Fruit fly (Drosophila melanogaster) whole organism, pupa: Measurements from ENCODE around the gene CG45545.

Experiments
- CG10348 ChIP-seq: fragments of 200-800 bp; sonication (Bioruptor generic); IDR thresholded peaks from 2 replicates; pipeline ENCODE4 v1.3.6; 2022; ENCODE audit warnings: missing biosample characterization, missing genetic modification characterization
- CG12605 ChIP-seq: fragments of 200-800 bp; sonication (Bioruptor generic); IDR thresholded peaks from 2 replicates; pipeline ENCODE4 v1.3.6; 2022; ENCODE audit warnings: missing biosample characterization, missing genetic modification characterization
- CG13204 ChIP-seq: fragments of 200-800 bp; sonication (Bioruptor generic); optimal IDR thresholded peaks from 2 replicates; lab custom pipeline; 2018; ENCODE audit warnings: missing biosample characterization, mild to moderate bottlenecking, missing genetic modification characterization, moderate library complexity
- CG14655 ChIP-seq: fragments of 200-800 bp; sonication (Bioruptor generic); optimal IDR thresholded peaks from 3 replicates; lab custom pipeline; 2017; ENCODE audit warnings: mild to moderate bottlenecking, missing biosample characterization, missing genetic modification reagents, missing genetic modification characterization
- CG15710 ChIP-seq: fragments of 200-800 bp; sonication (Bioruptor generic); optimal IDR thresholded peaks from 2 replicates; lab custom pipeline; 2018; ENCODE audit warnings: missing biosample characterization, mild to moderate bottlenecking, missing genetic modification characterization, moderate library complexity
- CG17806 ChIP-seq: fragments of 200-800 bp; sonication (Bioruptor generic); optimal IDR thresholded peaks from 2 replicates; lab custom pipeline; 2018; ENCODE audit warnings: missing biosample characterization, mild to moderate bottlenecking, missing genetic modification characterization, moderate library complexity
- CG32121 ChIP-seq: fragments of 200-800 bp; sonication (Bioruptor generic); IDR thresholded peaks from 2 replicates; pipeline ENCODE4 v1.3.6; 2022; ENCODE audit warnings: missing biosample characterization, missing genetic modification characterization
- CG34367 ChIP-seq: fragments of 200-800 bp; sonication (Bioruptor generic); optimal IDR thresholded peaks from 2 replicates; lab custom pipeline; 2018; ENCODE audit warnings: missing biosample characterization, mild to moderate bottlenecking, missing genetic modification characterization
- CG4496 ChIP-seq: fragments of 200-800 bp; sonication (Bioruptor generic); IDR thresholded peaks from 3 replicates; pipeline ENCODE4 v1.3.6; 2022; ENCODE audit warnings: missing biosample characterization, missing genetic modification characterization
- CG8159 ChIP-seq: fragments of 200-800 bp; sonication (Bioruptor generic); optimal IDR thresholded peaks from 3 replicates; lab custom pipeline; 2018; ENCODE audit warnings: missing biosample characterization, mild to moderate bottlenecking, missing genetic modification characterization, moderate library complexity
- CG8301 ChIP-seq: fragments of 200-800 bp; sonication (Bioruptor generic); optimal IDR thresholded peaks from 2 replicates; lab custom pipeline; 2018; ENCODE audit warnings: missing biosample characterization, mild to moderate bottlenecking, missing genetic modification characterization
- CG9948 ChIP-seq: fragments of 200-800 bp; sonication (Bioruptor generic); optimal IDR thresholded peaks from 2 replicates; lab custom pipeline; 2018; ENCODE audit warnings: missing biosample characterization, mild to moderate bottlenecking, missing genetic modification characterization, moderate library complexity
- D1 ChIP-seq: fragments of 200-800 bp; sonication (Bioruptor generic); optimal IDR thresholded peaks from 2 replicates; lab custom pipeline; 2018; ENCODE audit warnings: missing biosample characterization, mild to moderate bottlenecking, missing genetic modification characterization, moderate library complexity
- EcR ChIP-seq: fragments of 200-800 bp; sonication (Bioruptor generic); optimal IDR thresholded peaks from 3 replicates; lab custom pipeline; 2019; ENCODE audit warnings: missing biosample characterization, missing genetic modification characterization, mild to moderate bottlenecking, moderate library complexity, missing genetic modification reagents
- Ets98B ChIP-seq: fragments of 200-800 bp; sonication (Bioruptor generic); IDR thresholded peaks from 2 replicates; pipeline ENCODE4 v1.3.6; 2022; ENCODE audit warnings: missing biosample characterization, missing genetic modification characterization
- Pif1A ChIP-seq: fragments of 200-800 bp; sonication (Bioruptor generic); optimal IDR thresholded peaks from 3 replicates; lab custom pipeline; 2016; ENCODE audit warnings: missing biosample characterization, missing genetic modification characterization
- Pif1B ChIP-seq: fragments of 200-800 bp; sonication (Bioruptor generic); optimal IDR thresholded peaks from 3 replicates; lab custom pipeline; 2016; ENCODE audit warnings: missing biosample characterization, missing genetic modification characterization
- Snoo ChIP-seq: fragments of 200-800 bp; sonication (Bioruptor generic); optimal IDR thresholded peaks from 3 replicates; lab custom pipeline; 2017; ENCODE audit warnings: missing biosample characterization, mild to moderate bottlenecking, missing genetic modification characterization, inconsistent platforms
- fd96Ca ChIP-seq: fragments of 200-800 bp; sonication (Bioruptor generic); IDR thresholded peaks from 3 replicates; pipeline ENCODE4 v1.3.6; 2022; ENCODE audit warnings: missing biosample characterization, missing genetic modification characterization
- gl ChIP-seq: fragments of 200-800 bp; sonication (Bioruptor generic); optimal IDR thresholded peaks from 2 replicates; lab custom pipeline; 2018; ENCODE audit warnings: missing biosample characterization, mild to moderate bottlenecking, missing genetic modification characterization
- rn ChIP-seq: fragments of 200-800 bp; sonication (Bioruptor generic); IDR thresholded peaks from 2 replicates; pipeline ENCODE4 v1.3.6; 2022; ENCODE audit warnings: missing biosample characterization, missing genetic modification characterization

CG45545 gene

dm6 chr3R:7528677-7529076, 23.1 kb upstream of the CG45545 start, which contains the start of gene alpha-Est6:
alpha-Est6 (minus strand) TSS chr3R:7528777.
- TF ChIP-seq rn (GFP tag; lab: Robert Waterston, UW) (no peak), Pif1A (no peak), CG13204 (GFP tag; lab: Kevin White, UChicago) (no peak), CG8301 (tag; lab: Kevin White, UChicago) (no peak), gl (tag; lab: Kevin White, UChicago) (no peak), CG17806 (tag; lab: Kevin White, UChicago) (no peak), CG32121 (GFP tag; lab: Robert Waterston, UW) (no peak), CG9948 (tag; lab: Kevin White, UChicago) (no peak), fd96Ca (GFP tag; lab: Robert Waterston, UW) (no peak), EcR (GFP tag; lab: Kevin White, UChicago) (no peak), CG34367 (tag; lab: Kevin White, UChicago) (no peak), CG4496 (GFP tag; lab: Robert Waterston, UW) (no peak)
- TF ChIP-seq, all 21 proteins: peak for 0

DNA sequence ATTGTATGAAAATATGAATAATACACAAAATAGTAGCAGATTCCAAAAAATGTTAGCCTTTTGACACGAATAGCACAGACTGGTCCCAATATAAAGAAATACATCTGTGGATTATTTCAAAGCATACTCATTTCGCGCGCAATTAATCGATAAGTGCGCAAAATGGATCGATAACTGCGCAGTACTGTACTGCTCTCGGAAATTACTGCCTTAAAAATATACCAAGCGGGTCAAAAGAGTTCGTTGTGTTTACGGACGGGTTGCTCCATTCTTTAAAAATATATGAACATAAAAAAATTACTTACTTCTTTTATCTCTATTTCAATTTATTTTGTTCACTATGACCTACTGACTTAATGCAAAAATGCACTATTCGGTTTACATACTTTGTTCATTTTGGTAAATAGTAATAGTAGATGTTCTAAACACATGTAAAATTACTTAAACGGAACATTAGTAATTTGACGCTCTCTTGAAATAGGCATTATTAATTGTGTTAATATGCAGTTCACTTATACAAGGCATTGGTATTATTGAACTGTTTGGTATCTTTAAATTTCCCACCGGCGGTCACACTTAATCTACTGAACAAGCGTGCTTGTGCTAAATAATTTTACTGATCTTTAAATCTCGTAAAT, 21.5 kb upstream of the CG45545 start, which contains the start of the genes Rtnl2 and alphaTub84D:
Rtnl2 (minus strand) TSS at position 58 of the 638 bp plus-strand sequence.
alphaTub84D (plus strand) TSS at position 570 of the 638 bp plus-strand sequence.
- TF ChIP-seq EcR (GFP tag; lab: Kevin White, UChicago): no peak
- TF ChIP-seq Snoo: no peak
- no peak for TF ChIP-seq Pif1A
- no peak for TF ChIP-seq CG32121 (GFP tag; lab: Robert Waterston, UW)
- TF ChIP-seq CG12605 (GFP tag; lab: Robert Waterston, UW): no peak
- TF ChIP-seq fd96Ca (GFP tag; lab: Robert Waterston, UW): no peak
- no peak for TF ChIP-seq CG4496 (GFP tag; lab: Robert Waterston, UW)
- no peak for TF ChIP-seq CG13204 (GFP tag; lab: Kevin White, UChicago)
- no peak for TF ChIP-seq CG34367 (tag; lab: Kevin White, UChicago)
- TF ChIP-seq Ets98B (GFP tag; lab: Robert Waterston, UW): no peak
- TF ChIP-seq D1 (tag; lab: Kevin White, UChicago): no peak
- TF ChIP-seq CG8301 (tag; lab: Kevin White, UChicago): no peak
- no peak for TF ChIP-seq CG15710 (tag; lab: Kevin White, UChicago)

DNA sequence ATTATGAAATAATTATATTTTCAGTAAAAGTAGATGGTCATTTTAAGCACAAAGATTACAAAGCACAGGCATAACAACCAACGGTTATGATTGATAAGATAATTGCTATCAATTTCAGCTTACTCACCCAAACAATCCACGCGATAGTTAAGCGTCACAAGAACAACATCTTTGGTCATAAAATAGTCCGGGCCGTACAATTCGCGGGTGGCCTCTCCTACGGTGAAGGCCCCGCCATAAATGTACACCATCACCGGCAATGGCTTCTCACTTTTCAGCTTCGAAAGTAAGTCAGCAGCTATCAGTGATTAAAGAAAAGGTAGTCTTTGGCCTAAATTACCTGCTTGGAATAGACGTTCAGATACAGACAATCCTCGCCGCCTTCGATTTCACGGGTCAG, 16.2 kb upstream of the CG45545 start:
- no peak for TF ChIP-seq CG14655 (GFP tag; lab: Kevin White, UChicago)
- TF ChIP-seq CG10348 (GFP tag; lab: Robert Waterston, UW): no peak
- TF ChIP-seq CG4496 (GFP tag; lab: Robert Waterston, UW): no peak
- TF ChIP-seq rn (GFP tag; lab: Robert Waterston, UW): no peak
- no peak for TF ChIP-seq CG9948 (tag; lab: Kevin White, UChicago)
- TF ChIP-seq CG8301 (tag; lab: Kevin White, UChicago): no peak
- TF ChIP-seq EcR (GFP tag; lab: Kevin White, UChicago): no peak
- TF ChIP-seq Pif1A: no peak
- TF ChIP-seq CG13204 (GFP tag; lab: Kevin White, UChicago): no peak
- no peak for TF ChIP-seq CG34367 (tag; lab: Kevin White, UChicago)
- no peak for TF ChIP-seq Pif1B (GFP tag; lab: Kevin White, UChicago)
- no peak for TF ChIP-seq CG15710 (tag; lab: Kevin White, UChicago)
- no peak for TF ChIP-seq Ets98B (GFP tag; lab: Robert Waterston, UW)
- TF ChIP-seq gl (tag; lab: Kevin White, UChicago): no peak

DNA sequence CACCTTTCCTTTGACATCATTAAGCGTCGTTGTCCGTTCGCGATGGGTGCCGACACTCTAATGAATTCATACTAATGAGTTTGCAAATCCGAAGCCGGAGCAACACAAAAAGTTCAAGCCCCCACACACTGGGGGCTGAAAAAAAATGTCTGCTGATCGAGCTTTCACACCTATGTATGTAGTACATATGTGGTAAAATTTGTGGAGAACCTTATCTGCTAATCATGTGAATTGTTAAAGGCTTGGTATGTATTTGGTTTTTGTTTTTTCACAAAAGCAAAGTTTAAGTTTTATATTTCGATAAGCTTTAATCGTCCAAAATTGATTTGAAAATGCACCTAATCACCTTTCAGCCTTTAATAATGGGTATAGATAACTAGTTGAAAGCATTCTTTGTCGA, 15.5 kb upstream of the CG45545 start, which contains the start of gene alpha-Est5:
alpha-Est5 (minus strand) TSS at position 110 of the 400 bp plus-strand sequence.
- TF ChIP-seq EcR (GFP tag; lab: Kevin White, UChicago) (no peak), CG9948 (tag; lab: Kevin White, UChicago) (no peak), D1 (tag; lab: Kevin White, UChicago) (no peak), Pif1A (no peak), fd96Ca (GFP tag; lab: Robert Waterston, UW) (no peak), CG8159 (no peak), CG4496 (GFP tag; lab: Robert Waterston, UW) (no peak), CG17806 (tag; lab: Kevin White, UChicago) (no peak), rn (GFP tag; lab: Robert Waterston, UW) (no peak), gl (tag; lab: Kevin White, UChicago) (no peak), CG8301 (tag; lab: Kevin White, UChicago) (no peak), CG14655 (GFP tag; lab: Kevin White, UChicago) (no peak), CG10348 (GFP tag; lab: Robert Waterston, UW) (no peak), Snoo (no peak), Ets98B (GFP tag; lab: Robert Waterston, UW) (no peak), CG32121 (GFP tag; lab: Robert Waterston, UW) (no peak), CG15710 (tag; lab: Kevin White, UChicago) (no peak), CG12605 (GFP tag; lab: Robert Waterston, UW) (no peak), CG13204 (GFP tag; lab: Kevin White, UChicago) (no peak)

DNA sequence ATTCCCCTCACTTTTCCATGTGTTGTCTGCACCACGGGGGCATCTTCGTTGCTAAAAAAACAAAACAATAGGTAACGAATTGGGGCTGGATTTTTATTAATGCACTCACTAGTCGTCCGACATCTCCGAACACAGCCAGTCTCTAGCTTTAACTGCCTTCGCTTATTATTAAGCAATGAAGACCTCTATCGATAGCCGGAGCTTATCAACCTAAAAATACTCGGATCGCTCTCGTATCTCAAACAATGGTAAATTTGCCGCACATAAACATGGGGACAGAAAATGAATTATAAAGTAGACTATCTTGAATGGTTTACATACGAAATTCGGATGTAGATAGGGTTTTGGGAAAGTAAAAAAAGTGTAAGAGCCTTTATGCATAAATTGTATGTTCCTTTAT, 13.4 kb upstream of the CG45545 start, which contains the start of gene alpha-Est4:
alpha-Est4 (minus strand) TSS at position 181 of the 400 bp plus-strand sequence.
- TF ChIP-seq CG17806 (tag; lab: Kevin White, UChicago) (no peak), EcR (GFP tag; lab: Kevin White, UChicago) (no peak), Snoo (no peak), CG14655 (GFP tag; lab: Kevin White, UChicago) (no peak), Pif1B (GFP tag; lab: Kevin White, UChicago) (no peak), D1 (tag; lab: Kevin White, UChicago) (no peak), CG9948 (tag; lab: Kevin White, UChicago) (no peak), fd96Ca (GFP tag; lab: Robert Waterston, UW) (no peak), CG34367 (tag; lab: Kevin White, UChicago) (no peak), rn (GFP tag; lab: Robert Waterston, UW) (no peak), CG32121 (GFP tag; lab: Robert Waterston, UW) (no peak), CG10348 (GFP tag; lab: Robert Waterston, UW) (no peak), gl (tag; lab: Kevin White, UChicago) (no peak), CG12605 (GFP tag; lab: Robert Waterston, UW) (no peak), CG13204 (GFP tag; lab: Kevin White, UChicago) (no peak), Pif1A (no peak)
